Worm (Caenorhabditis elegans) whole organism, early embryonic: ENCODE results near the gene F21H7.2.

ENCODE experiments used
- aly-1 ChIP-seq: sonication (generic microtip); optimal IDR thresholded peaks from 2 replicates; lab custom pipeline; 2016; ENCODE audit warnings: missing genetic modification characterization, missing compliant biosample characterization
- ama-1 ChIP-seq: fragments of 150-350 bp; optimal IDR thresholded peaks from 2 replicates; lab custom pipeline; 2014
- ets-7 ChIP-seq: sonication (generic microtip); optimal IDR thresholded peaks from 2 replicates; lab custom pipeline; 2016; ENCODE audit warnings: missing genotype, missing genetic modification characterization, missing compliant biosample characterization
- flt-1 ChIP-seq: fragments of 200-800 bp; sonication (Bioruptor generic); IDR thresholded peaks from 2 replicates; pipeline ENCODE4 v1.3.6; 2022; ENCODE audit warnings: missing genetic modification characterization, missing compliant biosample characterization
- hmg-4 ChIP-seq: fragments of 200-800 bp; sonication (Bioruptor generic); optimal IDR thresholded peaks from 2 replicates; lab custom pipeline; 2018; ENCODE audit warnings: mild to moderate bottlenecking, missing genetic modification characterization, missing compliant biosample characterization
- hnd-1 ChIP-seq: sonication (generic microtip); optimal IDR thresholded peaks from 2 replicates; lab custom pipeline; 2016; ENCODE audit warnings: missing genetic modification characterization, missing compliant biosample characterization
- tbx-11 ChIP-seq: fragments of 200-800 bp; sonication (Bioruptor generic); IDR thresholded peaks from 2 replicates; pipeline ENCODE4 v1.3.6; 2022; ENCODE audit warnings: missing genetic modification characterization, missing compliant biosample characterization

DNA sequence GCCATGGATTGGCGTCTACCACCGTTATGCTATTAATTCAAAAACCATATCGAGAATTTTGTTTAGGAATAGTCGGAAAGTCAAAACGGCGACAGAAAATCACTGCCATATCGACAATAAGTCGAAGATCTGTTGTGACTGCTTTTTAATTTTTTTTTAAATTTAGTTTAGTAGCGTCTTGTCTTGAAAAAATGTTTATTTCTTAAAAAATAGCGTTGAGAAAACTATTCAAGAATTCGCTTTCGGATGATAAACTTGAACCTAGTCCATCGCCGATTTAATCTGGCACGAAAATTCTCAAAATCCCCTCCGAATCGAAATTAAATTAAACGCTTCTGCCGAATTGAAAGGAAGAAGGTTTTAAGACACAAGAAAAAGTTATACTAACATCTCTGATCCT is 37.7 kb downstream of the F21H7.2 start, which contains the start of gene srh-279:
- no peak for TF ChIP-seq ama-1 (lab: Kevin White, UChicago)
- no peak for TF ChIP-seq aly-1 (tag; lab: Kevin White, UChicago)
- no peak for TF ChIP-seq hnd-1
- TF ChIP-seq tbx-11 (GFP tag; lab: Robert Waterston, UW) = no peak
- TF ChIP-seq hmg-4 (GFP tag; lab: Kevin White, UChicago) = no peak
- no peak for TF ChIP-seq ets-7 (tag; lab: Kevin White, UChicago)
- no peak for TF ChIP-seq flt-1
